Fruit fly (Drosophila melanogaster) whole organism, prepupa: ENCODE measurements around the gene Rcd2.

Experiments used
- Blimp-1 ChIP-seq: fragments of 200-800 bp; sonication (Bioruptor generic); optimal IDR thresholded peaks from 3 replicates; lab custom pipeline; 2017; ENCODE audit warnings: missing biosample characterization, missing genetic modification characterization, mild to moderate bottlenecking, moderate library complexity, missing genetic modification reagents
- CG10631 ChIP-seq: fragments of 200-800 bp; sonication (Bioruptor generic); optimal IDR thresholded peaks from 2 replicates; lab custom pipeline; 2016; ENCODE audit warnings: missing biosample characterization, missing genetic modification characterization
- CG10669 ChIP-seq: fragments of 200-800 bp; sonication (Bioruptor generic); optimal IDR thresholded peaks from 3 replicates; lab custom pipeline; 2018; ENCODE audit warnings: missing biosample characterization, mild to moderate bottlenecking, missing genetic modification characterization, moderate library complexity
- CG11294 ChIP-seq: fragments of 200-800 bp; sonication (Bioruptor generic); IDR thresholded peaks from 2 replicates; pipeline ENCODE4 v1.3.6; 2022; ENCODE audit warnings: missing biosample characterization, missing genetic modification characterization
- CG11762 ChIP-seq: fragments of 200-800 bp; sonication (Bioruptor generic); optimal IDR thresholded peaks from 3 replicates; lab custom pipeline; 2016; ENCODE audit warnings: missing biosample characterization, missing genetic modification characterization; ENCODE audit not compliant: insufficient read depth
- CG15336 ChIP-seq: fragments of 200-800 bp; sonication (Bioruptor generic); IDR thresholded peaks from 2 replicates; pipeline ENCODE4 v1.3.6; 2022; ENCODE audit warnings: missing biosample characterization, missing genetic modification characterization
- CG1621 ChIP-seq: fragments of 200-800 bp; sonication (Bioruptor generic); optimal IDR thresholded peaks from 3 replicates; lab custom pipeline; 2018; ENCODE audit warnings: missing biosample characterization, mild to moderate bottlenecking, missing genetic modification characterization
- CG3032 ChIP-seq: fragments of 200-800 bp; optimal IDR thresholded peaks from 2 replicates; lab custom pipeline; 2019; ENCODE audit warnings: missing biosample characterization, mild to moderate bottlenecking, missing genetic modification characterization, moderate library complexity
- CG34406 ChIP-seq: fragments of 200-800 bp; sonication (Bioruptor generic); optimal IDR thresholded peaks from 3 replicates; lab custom pipeline; 2016; ENCODE audit warnings: missing biosample characterization, missing genetic modification characterization
- CG3919 ChIP-seq: fragments of 200-800 bp; sonication (Bioruptor generic); optimal IDR thresholded peaks from 3 replicates; lab custom pipeline; 2016; ENCODE audit warnings: missing biosample characterization, missing genetic modification characterization
- CG6163 ChIP-seq: fragments of 200-800 bp; sonication (Bioruptor generic); IDR thresholded peaks from 3 replicates; pipeline ENCODE4 v1.3.6; 2022; ENCODE audit warnings: missing biosample characterization, missing genetic modification characterization
- CG6276 ChIP-seq: fragments of 200-800 bp; sonication (Bioruptor generic); optimal IDR thresholded peaks from 2 replicates; lab custom pipeline; 2017; ENCODE audit warnings: missing biosample characterization, mild to moderate bottlenecking, missing genetic modification characterization
- CG6792 ChIP-seq: fragments of 200-800 bp; sonication (Bioruptor generic); optimal IDR thresholded peaks from 3 replicates; lab custom pipeline; 2016; ENCODE audit warnings: missing biosample characterization, missing genetic modification characterization
- CG6808 ChIP-seq: fragments of 200-800 bp; sonication (Bioruptor generic); optimal IDR thresholded peaks from 3 replicates; lab custom pipeline; 2017; ENCODE audit warnings: missing biosample characterization, missing genetic modification characterization, mild to moderate bottlenecking, moderate library complexity, missing genetic modification reagents
- CG7368 ChIP-seq: fragments of 200-800 bp; sonication (Bioruptor generic); optimal IDR thresholded peaks from 3 replicates; lab custom pipeline; 2016; ENCODE audit warnings: missing biosample characterization, missing genetic modification characterization
- CG8119 ChIP-seq: fragments of 200-800 bp; sonication (Bioruptor generic); IDR thresholded peaks from 3 replicates; pipeline ENCODE4 v1.3.6; 2022; ENCODE audit warnings: missing biosample characterization, missing genetic modification characterization
- CG9139 ChIP-seq: fragments of 200-800 bp; sonication (Bioruptor generic); optimal IDR thresholded peaks from 3 replicates; lab custom pipeline; 2017; ENCODE audit warnings: missing biosample characterization, mild to moderate bottlenecking, missing genetic modification characterization
- Eip75B ChIP-seq: fragments of 200-800 bp; sonication (Bioruptor generic); optimal IDR thresholded peaks from 3 replicates; lab custom pipeline; 2016; ENCODE audit warnings: missing biosample characterization, missing genetic modification characterization
- Eip78C ChIP-seq: fragments of 200-800 bp; sonication (Bioruptor generic); peaks from one replicate; lab custom pipeline; 2016; ENCODE audit warnings: missing biosample characterization, missing genetic modification characterization
- Ets21C ChIP-seq: fragments of 200-800 bp; sonication (Bioruptor generic); optimal IDR thresholded peaks from 3 replicates; lab custom pipeline; 2016; ENCODE audit warnings: missing biosample characterization, missing genetic modification characterization
- Ets96B ChIP-seq: fragments of 200-800 bp; optimal IDR thresholded peaks from 2 replicates; lab custom pipeline; 2019; ENCODE audit warnings: missing biosample characterization, mild to moderate bottlenecking, missing genetic modification characterization, moderate library complexity
- Gug ChIP-seq: fragments of 200-800 bp; sonication (Bioruptor generic); IDR thresholded peaks from 2 replicates; pipeline ENCODE4 v1.3.6; 2022; ENCODE audit warnings: missing biosample characterization, missing genetic modification characterization
- Hr38 ChIP-seq: sonication (Bioruptor generic); optimal IDR thresholded peaks from 2 replicates; lab custom pipeline; 2016; ENCODE audit warnings: missing biosample characterization, missing genetic modification characterization
- Hr39 ChIP-seq: fragments of 200-800 bp; sonication (Bioruptor generic); optimal IDR thresholded peaks from 2 replicates; lab custom pipeline; 2016; ENCODE audit warnings: missing biosample characterization, missing genetic modification characterization
- Lpt ChIP-seq: fragments of 200-800 bp; sonication (Bioruptor generic); optimal IDR thresholded peaks from 3 replicates; lab custom pipeline; 2016; ENCODE audit warnings: missing biosample characterization, missing genetic modification characterization
- Met ChIP-seq: fragments of 200-800 bp; sonication (Bioruptor generic); optimal IDR thresholded peaks from 3 replicates; lab custom pipeline; 2016; ENCODE audit warnings: missing biosample characterization, missing genetic modification characterization
- OdsH ChIP-seq: fragments of 200-800 bp; sonication (Bioruptor generic); optimal IDR thresholded peaks from 3 replicates; lab custom pipeline; 2016; ENCODE audit warnings: missing biosample characterization, missing genetic modification characterization
- Smox ChIP-seq: fragments of 200-800 bp; sonication (Bioruptor generic); optimal IDR thresholded peaks from 3 replicates; lab custom pipeline; 2016; ENCODE audit warnings: missing biosample characterization, missing genetic modification characterization
- Sox15 ChIP-seq: fragments of 200-800 bp; sonication (Bioruptor generic); optimal IDR thresholded peaks from 3 replicates; lab custom pipeline; 2016; ENCODE audit warnings: missing biosample characterization, missing genetic modification characterization
- achi ChIP-seq: fragments of 200-800 bp; sonication (Bioruptor generic); optimal IDR thresholded peaks from 3 replicates; lab custom pipeline; 2016; ENCODE audit warnings: missing biosample characterization, missing genetic modification characterization
- acj6 ChIP-seq: fragments of 200-800 bp; sonication (Bioruptor generic); optimal IDR thresholded peaks from 3 replicates; lab custom pipeline; 2016; ENCODE audit warnings: missing biosample characterization, missing genetic modification characterization
- cyc ChIP-seq: fragments of 200-800 bp; sonication (Bioruptor generic); optimal IDR thresholded peaks from 3 replicates; lab custom pipeline; 2016; ENCODE audit warnings: missing biosample characterization, missing genetic modification characterization
- dsx ChIP-seq: fragments of 200-800 bp; optimal IDR thresholded peaks from 3 replicates; lab custom pipeline; 2019; ENCODE audit warnings: missing biosample characterization, mild to moderate bottlenecking, missing genetic modification characterization, moderate library complexity; ENCODE audit not compliant: poor library complexity, severe bottlenecking
- eg ChIP-seq: fragments of 200-800 bp; sonication (Bioruptor generic); IDR thresholded peaks from 3 replicates; pipeline ENCODE4 v1.3.6; 2022; ENCODE audit warnings: missing biosample characterization, missing genetic modification characterization
- esn ChIP-seq: fragments of 200-800 bp; sonication (Bioruptor generic); optimal IDR thresholded peaks from 2 replicates; lab custom pipeline; 2016; ENCODE audit warnings: missing biosample characterization, mild to moderate bottlenecking, missing genetic modification characterization, moderate library complexity
- fkh ChIP-seq: fragments of 200-800 bp; sonication (Bioruptor generic); optimal IDR thresholded peaks from 3 replicates; lab custom pipeline; 2017; ENCODE audit warnings: missing biosample characterization, mild to moderate bottlenecking, missing genetic modification characterization, moderate library complexity
- pdm3 ChIP-seq: fragments of 200-800 bp; sonication (Bioruptor generic); optimal IDR thresholded peaks from 3 replicates; lab custom pipeline; 2016; ENCODE audit warnings: missing biosample characterization, missing genetic modification characterization
- spab ChIP-seq: fragments of 200-800 bp; sonication (Bioruptor generic); optimal IDR thresholded peaks from 2 replicates; lab custom pipeline; 2017; ENCODE audit warnings: missing biosample characterization, mild to moderate bottlenecking, missing genetic modification characterization, missing genetic modification reagents
- ss ChIP-seq, 2 experiments: fragments of 200-800 bp; sonication (Bioruptor generic); optimal IDR thresholded peaks; 2 replicates in 1 of 2; 3 replicates in 1 of 2; lab custom pipeline; 2017 to 2018; ENCODE audit warnings: mild to moderate bottlenecking in 2 of 2, missing biosample characterization in 2 of 2, missing genetic modification characterization in 2 of 2, moderate library complexity in 1 of 2
- svp ChIP-seq: fragments of 200-800 bp; sonication (Bioruptor generic); peaks from one replicate; lab custom pipeline; 2016; ENCODE audit warnings: missing biosample characterization, missing genetic modification characterization

Rcd2 gene

DNA sequence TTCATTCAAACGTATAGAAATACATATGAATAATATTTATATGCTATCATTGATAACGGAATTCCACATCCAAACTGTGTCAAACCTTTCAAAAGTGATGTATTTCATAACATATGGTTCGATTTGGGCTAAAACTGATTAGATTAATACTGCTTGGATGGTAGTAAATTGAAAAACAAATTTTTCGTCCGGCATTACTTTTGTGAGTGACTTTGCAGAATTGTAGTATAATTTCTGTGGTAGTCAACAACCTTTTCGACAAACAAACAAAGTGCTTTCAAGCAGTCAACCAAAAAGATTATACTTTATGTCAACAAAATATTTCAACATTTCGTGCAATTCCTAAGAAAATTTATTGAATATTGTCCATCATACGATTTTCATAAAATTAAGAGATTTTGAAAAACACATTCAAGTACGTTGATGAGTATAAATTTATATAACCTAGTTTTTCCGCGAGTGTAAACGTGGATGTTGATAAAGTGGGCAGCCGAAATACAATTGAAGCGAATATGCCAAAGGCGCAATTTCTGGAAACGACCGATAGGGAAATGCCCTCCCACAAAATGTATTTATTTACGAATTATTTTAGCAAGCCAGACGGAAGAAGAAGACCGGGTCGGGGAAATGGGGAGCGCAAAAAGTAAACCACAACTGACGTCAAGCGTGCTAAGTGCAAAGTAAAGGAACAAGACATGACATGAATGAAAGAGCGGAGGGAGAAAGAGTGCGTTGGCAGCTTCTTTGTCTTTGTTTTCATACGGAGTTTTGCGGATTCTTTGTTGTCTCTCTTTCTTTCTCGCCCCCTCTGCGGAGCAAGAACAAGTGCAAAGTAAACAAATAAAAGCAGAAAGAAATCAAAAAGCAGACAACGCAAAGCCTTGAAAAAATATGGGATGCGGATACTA is 22.1 kb downstream of the Rcd2 start (continued):
- no peak for TF ChIP-seq CG11762
- TF ChIP-seq Eip75B (GFP tag; lab: Kevin White, UChicago) = peak; percentile 14
- TF ChIP-seq Met = peak; percentile 57
- peak; percentile 73 to 78 for TF ChIP-seq ss (GFP tag; optimal IDR thresholded peaks at IDR 0.05; lab: Kevin White, UChicago)
- TF ChIP-seq CG6276 = peak; percentile 41
- TF ChIP-seq eg = peak; percentile 37; the same call in 1 of the 3 replicates
- TF ChIP-seq CG3919 = peak; percentile 26
- TF ChIP-seq CG10669 (GFP tag; lab: Kevin White, UChicago) = peak; percentile 5
- peak; percentile 36 for TF ChIP-seq pdm3 (GFP tag; lab: Kevin White, UChicago)
- TF ChIP-seq Ets96B (tag; lab: Kevin White, UChicago) = peak; percentile 26
- TF ChIP-seq svp (GFP tag; lab: Kevin White, UChicago) = peak; percentile 88
- TF ChIP-seq OdsH (GFP tag; lab: Kevin White, UChicago) = peak; percentile 5
- TF ChIP-seq CG15336 (GFP tag; lab: Robert Waterston, UW) = 0 out of 2 replicates have a peak, but pooled peaks have one; percentile 7
- TF ChIP-seq CG8119 (GFP tag; lab: Robert Waterston, UW) = peak; percentile 43; the same call in 2 of the 3 replicates
- no peak for TF ChIP-seq CG6792
- TF ChIP-seq CG34406 (GFP tag; lab: Kevin White, UChicago) = no peak
- peak; percentile 56 for TF ChIP-seq Smox (GFP tag; lab: Kevin White, UChicago)
- TF ChIP-seq CG3032 (tag; lab: Kevin White, UChicago) = peak; percentile 5
- no peak for TF ChIP-seq CG11294 (GFP tag; lab: Robert Waterston, UW)
- TF ChIP-seq fkh (GFP tag; lab: Kevin White, UChicago) = peak; percentile 85
- peak; percentile 52 for TF ChIP-seq spab
- TF ChIP-seq Hr38 = no peak
- peak; percentile 88 for TF ChIP-seq CG6163 (GFP tag; lab: Robert Waterston, UW)
- TF ChIP-seq Hr39 (GFP tag; lab: Kevin White, UChicago) = peak; percentile 55
- peak; percentile 72 for TF ChIP-seq CG6808 (GFP tag; lab: Kevin White, UChicago)
- peak; percentile 22 for TF ChIP-seq achi (GFP tag; lab: Kevin White, UChicago)
- no peak for TF ChIP-seq cyc (GFP tag; lab: Kevin White, UChicago)
- TF ChIP-seq CG1621 (tag; lab: Kevin White, UChicago) = peak; percentile 47
- peak; percentile 58 for TF ChIP-seq esn (GFP tag; lab: Kevin White, UChicago)
- TF ChIP-seq Sox15 = no peak
- peak; percentile 59 for TF ChIP-seq dsx
- peak; percentile 10 for TF ChIP-seq acj6 (GFP tag; lab: Kevin White, UChicago)
- peak; percentile 41 for TF ChIP-seq Lpt
- no peak for TF ChIP-seq Ets21C (GFP tag; lab: Kevin White, UChicago)
- no peak for TF ChIP-seq Gug (GFP tag; lab: Robert Waterston, UW)
- TF ChIP-seq Eip78C = peak; percentile 81
- peak; percentile 20 for TF ChIP-seq CG7368 (GFP tag; lab: Kevin White, UChicago)
- TF ChIP-seq CG10631 (GFP tag; lab: Kevin White, UChicago) = peak; percentile 21
- peak; percentile 13 for TF ChIP-seq Blimp-1
- peak; percentile 70 for TF ChIP-seq CG9139
- TF ChIP-seq, all 60 proteins: peak for 44
